Worm (Caenorhabditis elegans) whole organism, L1 larva: ENCODE measurements around the gene fkh-5.

Experiments
- Y116A8C.19 ChIP-seq: sonication (generic microtip); optimal IDR thresholded peaks from 2 replicates; lab custom pipeline; 2016; ENCODE audit warnings: missing compliant biosample characterization, missing genetic modification characterization, borderline replicate concordance
- ceh-90 ChIP-seq: sonication (generic microtip); optimal IDR thresholded peaks from 2 replicates; lab custom pipeline; 2016; ENCODE audit warnings: missing genetic modification characterization, missing compliant biosample characterization
- elt-2 ChIP-seq: sonication (generic microtip); optimal IDR thresholded peaks from 2 replicates; lab custom pipeline; 2016; ENCODE audit warnings: missing genetic modification characterization, mild to moderate bottlenecking, inconsistent platforms, missing compliant biosample characterization, missing genetic modification reagents
- jun-1 ChIP-seq: fragments of 150-350 bp; optimal IDR thresholded peaks from 2 replicates; lab custom pipeline; 2014; ENCODE audit warnings: missing biosample characterization, missing genetic modification reagents, missing genetic modification characterization
- lin-13 ChIP-seq: fragments of 150-350 bp; optimal IDR thresholded peaks from 2 replicates; lab custom pipeline; 2014; ENCODE audit warnings: missing biosample characterization, missing genetic modification reagents, missing genetic modification characterization
- pqm-1 ChIP-seq: sonication (generic microtip); optimal IDR thresholded peaks from 3 replicates; lab custom pipeline; 2017; ENCODE audit warnings: missing biosample characterization, missing genetic modification characterization
- sptf-1 ChIP-seq: fragments of 150-350 bp; optimal IDR thresholded peaks from 2 replicates; lab custom pipeline; 2014; ENCODE audit warnings: missing biosample characterization, missing genetic modification characterization
- sup-37 ChIP-seq: fragments of 200-800 bp; sonication (Bioruptor generic); optimal IDR thresholded peaks from 2 replicates; lab custom pipeline; 2018; ENCODE audit warnings: mild to moderate bottlenecking, missing genetic modification characterization, missing compliant biosample characterization
- unc-86 ChIP-seq: sonication (generic microtip); optimal IDR thresholded peaks from 2 replicates; lab custom pipeline; 2016; ENCODE audit warnings: missing genetic modification characterization, missing compliant biosample characterization

ce11 chrIII:4817240-4817639 lies 27.2 kb upstream of the fkh-5 start, which contains the start of gene F26A1.4:
- TF ChIP-seq jun-1 (tag; lab: Kevin White, UChicago): no peak
- TF ChIP-seq unc-86 (tag; lab: Kevin White, UChicago): no peak
- TF ChIP-seq elt-2 (tag; lab: Kevin White, UChicago): no peak
- no peak for TF ChIP-seq lin-13
- TF ChIP-seq sup-37 (GFP tag; lab: Kevin White, UChicago): no peak
- no peak for TF ChIP-seq pqm-1 (tag; lab: Kevin White, UChicago)
- no peak for TF ChIP-seq sptf-1 (tag; lab: Kevin White, UChicago)
- no peak for TF ChIP-seq Y116A8C.19 (tag; lab: Kevin White, UChicago)
- TF ChIP-seq ceh-90 (tag; lab: Kevin White, UChicago): no peak
